Worm (Caenorhabditis elegans) whole organism, L4 larva: ENCODE data around the gene flp-23.
A peak's percentile ranks its signal among the peaks of the same experiment; 100 is the strongest.

Source experiments
- dpl-1 ChIP-seq: fragments of 150-350 bp; optimal IDR thresholded peaks from 2 replicates; lab custom pipeline; 2014; ENCODE audit warnings: missing biosample characterization, missing genetic modification reagents, missing genetic modification characterization
- lsy-2 ChIP-seq, 2 experiments: fragments of 150-350 bp in 1 of 2; sonication (generic microtip) in 1 of 2; optimal IDR thresholded peaks; 2 replicates each; lab custom pipeline; 2014 to 2017; ENCODE audit warnings: missing biosample characterization in 2 of 2, missing genetic modification characterization in 2 of 2
- pqm-1 ChIP-seq: sonication (generic microtip); optimal IDR thresholded peaks from 2 replicates; lab custom pipeline; 2017; ENCODE audit warnings: missing biosample characterization, missing genetic modification characterization
- spr-1 ChIP-seq: sonication (generic microtip); optimal IDR thresholded peaks from 2 replicates; lab custom pipeline; 2016; ENCODE audit warnings: mild to moderate bottlenecking, missing genetic modification characterization, missing compliant biosample characterization
- zag-1 ChIP-seq: fragments of 150-350 bp; optimal IDR thresholded peaks from 2 replicates; lab custom pipeline; 2014; ENCODE audit warnings: missing biosample characterization, missing genetic modification characterization

DNA sequence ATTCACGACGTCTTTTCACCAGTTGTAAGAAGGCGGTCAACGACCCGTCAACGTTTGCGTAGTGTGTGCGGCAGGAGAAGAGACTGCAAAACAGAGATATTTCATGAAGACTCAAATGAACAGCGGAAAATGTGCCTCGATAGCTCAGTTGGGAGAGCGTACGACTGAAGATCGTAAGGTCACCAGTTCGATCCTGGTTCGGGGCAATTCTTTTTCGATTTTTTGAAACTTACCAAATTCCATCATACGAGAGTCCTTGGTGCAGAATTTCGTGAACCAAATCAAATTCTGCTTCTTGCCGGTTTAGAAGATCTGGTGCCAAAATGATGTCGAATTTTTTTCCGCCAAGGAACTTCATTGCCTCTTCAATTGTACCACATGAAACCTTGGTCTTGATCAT is 2.4 kb downstream of the flp-23 start:
- TF ChIP-seq pqm-1 (tag; lab: Kevin White, UChicago) (no peak), zag-1 (tag; lab: Kevin White, UChicago) (no peak), spr-1 (tag; lab: Kevin White, UChicago) (no peak), lsy-2 (tag; optimal IDR thresholded peaks at IDR 0.05; lab: Kevin White, UChicago) (peak in 1 of 2 experiments; percentile 42), dpl-1 (GFP tag; lab: Kevin White, UChicago) (no peak)
